Fruit fly (Drosophila melanogaster): ENCODE measurements around the gene CG5274.

Gene CG5274

DNA sequence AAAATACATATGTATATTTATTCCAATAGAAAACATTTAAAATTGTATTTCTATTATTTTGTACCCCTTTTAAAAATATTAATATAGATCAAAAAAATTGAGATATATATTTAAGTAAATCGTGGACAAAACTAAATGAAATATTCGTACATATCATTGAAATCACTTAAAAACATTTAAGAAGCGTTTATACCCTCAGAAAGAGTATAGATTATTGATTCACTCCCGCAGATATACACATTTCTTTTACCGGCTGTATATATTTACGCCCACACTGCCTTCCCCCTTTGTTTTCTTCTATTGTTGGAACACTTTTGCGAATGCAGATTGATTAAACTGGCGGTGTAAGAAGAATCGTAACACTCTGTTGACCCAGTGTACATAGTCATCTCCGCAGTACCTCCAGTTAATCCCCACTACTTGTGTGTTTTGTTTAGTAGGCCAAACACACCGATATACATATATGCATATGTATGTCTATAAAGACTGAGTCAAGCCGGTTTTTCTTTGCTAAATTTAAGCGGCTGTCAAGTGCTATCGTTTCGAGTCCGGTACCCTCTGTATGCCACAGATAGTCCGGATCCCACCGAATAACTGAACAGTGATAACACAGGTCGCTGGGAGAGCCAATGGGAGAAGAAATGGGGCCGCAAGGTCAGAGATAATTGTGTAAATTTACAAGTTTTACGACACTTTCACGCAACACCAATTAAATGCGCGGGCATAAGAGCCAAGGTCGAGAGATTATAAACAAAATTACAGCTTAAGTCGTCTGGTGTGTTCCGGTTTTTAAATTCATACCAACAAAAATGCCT is 44.2 kb upstream of the CG5274 start:
- TF ChIP-seq CG14655 (GFP tag; optimal IDR thresholded peaks at IDR 0.05) (peak; percentile 9), EcR (GFP tag; optimal IDR thresholded peaks at IDR 0.05) (peak; percentile 69), CG17806 (tag; optimal IDR thresholded peaks at IDR 0.05) (peak; percentile 26), CG34367 (tag; optimal IDR thresholded peaks at IDR 0.05) (no peak), Ets98B (GFP tag; IDR thresholded peaks at IDR 0.05) (no peak), CG10348 (GFP tag; IDR thresholded peaks at IDR 0.05) (no peak), CG13204 (GFP tag; optimal IDR thresholded peaks at IDR 0.05) (no peak), CG9948 (tag; optimal IDR thresholded peaks at IDR 0.05) (peak; percentile 37), Pif1A (GFP tag; optimal IDR thresholded peaks at IDR 0.05) (peak; percentile 31), rn (GFP tag; IDR thresholded peaks at IDR 0.05) (no peak), CG8159 (tag; optimal IDR thresholded peaks at IDR 0.05) (peak; percentile 61), fd96Ca (GFP tag; IDR thresholded peaks at IDR 0.05) (no peak), CG32121 (GFP tag; IDR thresholded peaks at IDR 0.05) (no peak), CG15710 (tag; optimal IDR thresholded peaks at IDR 0.05) (peak; percentile 51), CG4496 (GFP tag; IDR thresholded peaks at IDR 0.05) (peak; percentile 41; the same call in 2 of the 3 replicates), CG12605 (GFP tag; IDR thresholded peaks at IDR 0.05) (0 out of 2 replicates have a peak, but pooled peaks have one; percentile 11), gl (tag; optimal IDR thresholded peaks at IDR 0.05) (peak; percentile 9), D1 (tag; optimal IDR thresholded peaks at IDR 0.05) (peak; percentile 49), CG8301 (tag; optimal IDR thresholded peaks at IDR 0.05) (no peak), Pif1B (GFP tag; optimal IDR thresholded peaks at IDR 0.05) (peak; percentile 40), Snoo (tag; optimal IDR thresholded peaks at IDR 0.05) (no peak)

DNA sequence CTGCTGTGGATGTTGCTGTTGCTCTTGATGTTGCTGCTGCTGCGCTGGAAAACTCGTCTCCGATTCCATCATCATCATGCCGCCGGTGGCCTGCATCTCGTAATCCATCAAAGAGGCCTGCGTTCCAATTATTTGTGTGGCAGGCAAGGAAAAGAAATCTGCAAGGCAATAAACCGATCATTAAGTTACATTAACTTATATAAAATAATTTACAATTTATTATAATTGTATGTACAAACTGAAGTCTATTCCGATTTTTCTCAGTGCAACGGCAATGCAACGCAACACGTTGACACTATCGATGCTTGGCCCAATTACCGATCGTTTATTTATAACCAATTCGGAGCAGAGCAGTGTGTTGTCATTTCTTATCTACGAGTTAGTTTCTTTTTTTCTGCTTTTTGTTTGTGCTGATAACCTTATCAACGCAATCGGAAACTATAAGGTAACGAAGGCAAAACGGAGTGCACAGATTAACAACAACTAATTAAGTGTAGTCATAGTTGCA is 43.6 kb upstream of the CG5274 start:
- TF ChIP-seq rn (GFP tag; IDR thresholded peaks at IDR 0.05) (0 out of 2 replicates have a peak, but pooled peaks have one; percentile 24), CG9948 (tag; optimal IDR thresholded peaks at IDR 0.05) (no peak), CG4496 (GFP tag; IDR thresholded peaks at IDR 0.05) (peak; percentile 84), Pif1A (GFP tag; optimal IDR thresholded peaks at IDR 0.05) (no peak), CG8159 (tag; optimal IDR thresholded peaks at IDR 0.05) (no peak), Snoo (tag; optimal IDR thresholded peaks at IDR 0.05) (peak; percentile 9), CG12605 (GFP tag; IDR thresholded peaks at IDR 0.05) (peak; percentile 73), gl (tag; optimal IDR thresholded peaks at IDR 0.05) (no peak), fd96Ca (GFP tag; IDR thresholded peaks at IDR 0.05) (peak; percentile 80), CG14655 (GFP tag; optimal IDR thresholded peaks at IDR 0.05) (peak; percentile 47), CG32121 (GFP tag; IDR thresholded peaks at IDR 0.05) (peak; percentile 55; the same call in 1 of the 2 replicates), CG8301 (tag; optimal IDR thresholded peaks at IDR 0.05) (peak; percentile 47), Ets98B (GFP tag; IDR thresholded peaks at IDR 0.05) (peak; percentile 82), CG34367 (tag; optimal IDR thresholded peaks at IDR 0.05) (peak; percentile 11)

- TF ChIP-seq CG8301 (tag; optimal IDR thresholded peaks at IDR 0.05) (no peak), CG15710 (tag; optimal IDR thresholded peaks at IDR 0.05) (no peak), CG13204 (GFP tag; optimal IDR thresholded peaks at IDR 0.05) (no peak), Pif1B (GFP tag; optimal IDR thresholded peaks at IDR 0.05) (no peak), D1 (tag; optimal IDR thresholded peaks at IDR 0.05) (no peak), CG12605 (GFP tag; IDR thresholded peaks at IDR 0.05) (no peak), CG8159 (tag; optimal IDR thresholded peaks at IDR 0.05) (no peak), Ets98B (GFP tag; IDR thresholded peaks at IDR 0.05) (no peak), Snoo (tag; optimal IDR thresholded peaks at IDR 0.05) (no peak), CG10348 (GFP tag; IDR thresholded peaks at IDR 0.05) (no peak), CG4496 (GFP tag; IDR thresholded peaks at IDR 0.05) (no peak), CG17806 (tag; optimal IDR thresholded peaks at IDR 0.05) (no peak), CG34367 (tag; optimal IDR thresholded peaks at IDR 0.05) (no peak), rn (GFP tag; IDR thresholded peaks at IDR 0.05) (no peak), Pif1A (GFP tag; optimal IDR thresholded peaks at IDR 0.05) (no peak)
Observed at dm6 chr3L:20467433-20467832, 40.0 kb upstream of the CG5274 start.

DNA sequence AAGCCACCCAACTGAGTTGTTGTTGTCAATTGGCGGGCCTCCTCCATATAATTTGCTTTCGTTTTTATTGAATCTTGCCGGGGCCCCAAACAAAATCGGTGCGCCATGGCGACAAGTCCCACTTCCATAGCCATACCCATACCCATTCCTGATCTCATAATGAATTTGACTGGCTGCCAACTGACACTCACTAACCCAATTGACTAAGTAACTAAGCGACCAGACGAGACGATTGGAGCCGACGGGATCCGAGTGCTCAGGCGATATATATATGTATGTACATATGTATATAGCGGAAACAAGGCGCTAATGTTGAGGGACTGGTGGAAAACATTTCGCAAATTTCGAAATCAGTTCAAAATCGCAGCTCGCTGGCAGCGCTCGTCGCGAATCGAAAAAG is 39.1 kb upstream of the CG5274 start, which contains the start of gene Tdh:
TSS of gene Tdh (plus strand) at position 346 of the 400 bp plus-strand sequence.
- TF ChIP-seq Pif1B (GFP tag; optimal IDR thresholded peaks at IDR 0.05) (no peak), CG12605 (GFP tag; IDR thresholded peaks at IDR 0.05) (no peak), Ets98B (GFP tag; IDR thresholded peaks at IDR 0.05) (no peak), CG8159 (tag; optimal IDR thresholded peaks at IDR 0.05) (no peak), CG4496 (GFP tag; IDR thresholded peaks at IDR 0.05) (no peak), CG9948 (tag; optimal IDR thresholded peaks at IDR 0.05) (no peak), CG17806 (tag; optimal IDR thresholded peaks at IDR 0.05) (no peak), EcR (GFP tag; optimal IDR thresholded peaks at IDR 0.05) (no peak), CG15710 (tag; optimal IDR thresholded peaks at IDR 0.05) (no peak), CG34367 (tag; optimal IDR thresholded peaks at IDR 0.05) (no peak), CG14655 (GFP tag; optimal IDR thresholded peaks at IDR 0.05) (no peak), Pif1A (GFP tag; optimal IDR thresholded peaks at IDR 0.05) (no peak), gl (tag; optimal IDR thresholded peaks at IDR 0.05) (no peak), D1 (tag; optimal IDR thresholded peaks at IDR 0.05) (no peak), rn (GFP tag; IDR thresholded peaks at IDR 0.05) (no peak), CG8301 (tag; optimal IDR thresholded peaks at IDR 0.05) (no peak)

dm6 chr3L:20465941-20466340 is 38.5 kb upstream of the CG5274 start, which contains the start of gene CG42764:
Gene CG42764 (minus strand): TSS chr3L:20466041.
- no peak for TF ChIP-seq Pif1A (GFP tag; optimal IDR thresholded peaks at IDR 0.05)
- no peak for TF ChIP-seq Ets98B (GFP tag; IDR thresholded peaks at IDR 0.05)
- no peak for TF ChIP-seq Pif1B (GFP tag; optimal IDR thresholded peaks at IDR 0.05)
- no peak for TF ChIP-seq CG14655 (GFP tag; optimal IDR thresholded peaks at IDR 0.05)
- TF ChIP-seq Snoo (tag; optimal IDR thresholded peaks at IDR 0.05), result no peak
- no peak for TF ChIP-seq CG8301 (tag; optimal IDR thresholded peaks at IDR 0.05)
- TF ChIP-seq CG9948 (tag; optimal IDR thresholded peaks at IDR 0.05), result no peak
- TF ChIP-seq CG10348 (GFP tag; IDR thresholded peaks at IDR 0.05), result no peak
- TF ChIP-seq fd96Ca (GFP tag; IDR thresholded peaks at IDR 0.05), result no peak
- no peak for TF ChIP-seq CG13204 (GFP tag; optimal IDR thresholded peaks at IDR 0.05)
- TF ChIP-seq rn (GFP tag; IDR thresholded peaks at IDR 0.05), result no peak
- no peak for TF ChIP-seq CG12605 (GFP tag; IDR thresholded peaks at IDR 0.05)

Data from whole organism, pupa.